Worm (Caenorhabditis elegans) whole organism, midembryonic: ENCODE data around the gene srh-39.

Source experiments
- T22C8.4 ChIP-seq: fragments of 200-800 bp; sonication (Bioruptor generic); IDR thresholded peaks from 2 replicates; pipeline ENCODE4 v1.3.6; 2022; ENCODE audit warnings: missing genetic modification characterization, missing compliant biosample characterization
- cog-1 ChIP-seq: sonication (generic microtip); optimal IDR thresholded peaks from 2 replicates; lab custom pipeline; 2016; ENCODE audit warnings: missing genetic modification characterization, missing compliant biosample characterization
- flt-1 ChIP-seq: fragments of 200-800 bp; sonication (Bioruptor generic); IDR thresholded peaks from 2 replicates; pipeline ENCODE4 v1.3.6; 2022; ENCODE audit warnings: missing genetic modification characterization, missing compliant biosample characterization
- klf-2 ChIP-seq: fragments of 200-800 bp; sonication (Bioruptor generic); conservative IDR thresholded peaks from 2 replicates; pipeline ENCODE4 v1.3.6; 2022; ENCODE audit warnings: missing genetic modification reagents, missing genetic modification characterization, missing compliant biosample characterization
- med-1 ChIP-seq: sonication (generic microtip); optimal IDR thresholded peaks from 2 replicates; lab custom pipeline; 2017; ENCODE audit warnings: missing genetic modification characterization, mild to moderate bottlenecking, missing compliant biosample characterization, antibody characterized with exemption, missing genetic modification reagents; ENCODE audit not compliant: insufficient read depth
- ref-1 ChIP-seq: fragments of 200-800 bp; sonication (Bioruptor generic); conservative IDR thresholded peaks from 2 replicates; pipeline ENCODE4 v1.3.6; 2022; ENCODE audit warnings: missing genetic modification reagents, missing genetic modification characterization, missing compliant biosample characterization
- tab-1 ChIP-seq: fragments of 200-800 bp; sonication (Bioruptor generic); IDR thresholded peaks from 2 replicates; pipeline ENCODE4 v1.3.6; 2022; ENCODE audit warnings: missing genetic modification characterization, missing compliant biosample characterization
- ztf-23 ChIP-seq: fragments of 200-800 bp; sonication (Bioruptor generic); IDR thresholded peaks from 2 replicates; pipeline ENCODE4 v1.3.6; 2022; ENCODE audit warnings: missing genetic modification reagents, missing genetic modification characterization, missing compliant biosample characterization
- ztf-29 ChIP-seq: fragments of 200-800 bp; sonication (Bioruptor generic); IDR thresholded peaks from 2 replicates; pipeline ENCODE4 v1.3.6; 2022; ENCODE audit warnings: missing genetic modification reagents, missing genetic modification characterization, missing compliant biosample characterization

Gene srh-39

DNA sequence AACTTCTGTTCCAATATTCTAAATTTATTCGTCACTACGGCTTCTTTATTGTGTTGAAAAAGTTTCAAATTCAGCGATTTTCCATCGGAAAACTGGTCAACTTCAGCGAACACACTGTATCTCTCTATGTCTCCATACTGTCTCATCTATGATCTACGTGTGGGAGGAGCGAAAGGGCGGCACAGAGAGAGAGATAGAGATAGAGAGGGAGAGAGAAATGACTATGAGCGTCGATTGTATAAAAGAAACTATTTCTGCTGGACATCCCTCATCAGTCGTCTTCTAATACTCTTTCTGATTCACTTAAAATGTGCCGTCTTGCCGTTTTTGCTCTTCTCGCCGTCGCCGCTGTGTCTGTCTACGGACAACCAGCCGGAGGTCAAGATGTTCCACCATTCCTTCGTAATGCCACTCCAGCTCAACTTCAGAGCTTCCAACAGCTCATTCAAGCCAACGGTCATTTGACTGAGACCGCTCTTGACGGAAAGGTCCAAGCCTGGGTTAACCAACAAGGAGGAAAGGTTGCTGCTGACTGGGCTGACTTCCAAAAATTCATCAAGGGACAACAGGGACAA lies 25.1 kb upstream of the srh-39 start, which contains the start of gene srlf-1:
srlf-1 (plus strand) TSS at position 268 of the 575 bp plus-strand sequence.
- TF ChIP-seq med-1 (no peak), T22C8.4 (GFP tag; lab: Robert Waterston, UW) (no peak), ref-1 (no peak), flt-1 (no peak), klf-2 (GFP tag; lab: Robert Waterston, UW) (no peak), ztf-23 (GFP tag; lab: Robert Waterston, UW) (no peak), tab-1 (no peak), cog-1 (tag; lab: Kevin White, UChicago) (no peak), ztf-29 (GFP tag; lab: Robert Waterston, UW) (no peak)

DNA sequence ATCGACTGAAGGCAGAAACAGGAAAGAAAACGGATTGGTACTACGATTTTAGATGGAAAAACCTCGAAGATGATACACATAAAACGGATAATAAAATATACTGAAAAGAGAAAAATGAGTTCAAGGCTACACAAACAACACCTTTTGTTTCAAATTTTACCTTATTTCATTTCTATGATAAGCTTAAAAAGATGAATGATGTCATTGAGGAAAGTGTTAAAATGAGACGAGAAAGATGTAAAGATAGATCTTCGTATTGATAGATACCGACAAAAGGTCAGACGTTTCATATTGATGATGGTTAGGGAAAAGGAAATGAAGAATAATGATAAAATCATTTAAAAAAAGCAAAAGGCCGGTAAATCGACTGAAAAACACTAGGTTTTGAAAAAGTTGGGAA lies 24.2 kb upstream of the srh-39 start:
- no peak for TF ChIP-seq flt-1
- TF ChIP-seq med-1: no peak
- TF ChIP-seq klf-2 (GFP tag; lab: Robert Waterston, UW): no peak

DNA sequence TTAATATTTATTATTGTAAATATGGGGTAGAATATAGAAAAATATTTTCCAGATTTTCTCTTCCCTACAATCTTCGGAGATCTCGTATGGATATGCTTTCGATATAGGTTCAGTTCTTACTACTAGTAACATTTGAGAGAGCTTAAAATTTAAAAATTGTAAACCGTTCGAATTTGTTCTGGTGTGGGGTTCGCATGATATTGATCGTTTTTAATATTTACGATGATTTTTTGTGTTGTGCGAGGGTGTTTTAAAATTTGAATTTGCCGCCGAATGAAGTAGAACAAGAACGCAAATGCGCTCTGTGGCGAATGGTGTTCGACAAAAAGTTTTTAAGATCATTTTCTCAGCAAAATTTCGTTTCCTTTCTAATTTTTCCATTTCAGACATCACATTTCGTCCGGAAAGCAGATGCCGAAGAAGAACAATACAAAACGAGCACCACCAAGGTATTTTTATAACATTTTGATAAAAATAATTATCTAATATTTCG lies 18.2 kb upstream of the srh-39 start, which contains the start of gene skr-17:
skr-17 (plus strand) TSS at position 51 of the 493 bp plus-strand sequence.
- TF ChIP-seq tab-1 (no peak), klf-2 (GFP tag; lab: Robert Waterston, UW) (no peak), ref-1 (no peak), med-1 (no peak), flt-1 (no peak), ztf-29 (GFP tag; lab: Robert Waterston, UW) (no peak), ztf-23 (GFP tag; lab: Robert Waterston, UW) (no peak), T22C8.4 (GFP tag; lab: Robert Waterston, UW) (no peak), cog-1 (tag; lab: Kevin White, UChicago) (no peak)

DNA sequence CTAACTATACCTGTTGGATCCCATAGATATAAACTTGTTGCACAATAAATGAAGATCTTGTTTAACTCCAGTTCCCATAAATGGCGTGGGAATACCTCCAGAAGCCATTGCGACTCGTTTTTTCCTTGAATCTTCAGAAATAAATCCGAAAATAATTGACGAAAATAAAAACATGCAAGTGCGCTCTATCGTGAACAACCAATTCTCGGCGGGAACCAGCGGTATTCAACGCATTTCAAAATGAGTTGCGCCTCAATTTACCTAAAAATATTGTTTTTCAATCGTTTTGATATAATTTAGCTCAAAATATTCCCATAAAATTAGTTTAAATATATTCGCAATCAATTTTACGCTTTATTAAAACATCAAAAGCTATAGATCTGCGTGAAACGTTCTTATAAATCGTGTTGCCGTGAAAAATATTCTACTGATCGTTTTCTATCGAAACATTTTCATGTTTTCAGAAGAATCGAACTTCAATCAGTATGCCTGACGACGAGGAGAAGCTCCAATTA lies 15.8 kb upstream of the srh-39 start, which contains the start of the genes snpc-1.1 and spdl-1:
snpc-1.1 (minus strand) TSS at position 200 of the 515 bp plus-strand sequence.
spdl-1 (plus strand) TSS at position 465 of the 515 bp plus-strand sequence.
- TF ChIP-seq T22C8.4 (GFP tag; lab: Robert Waterston, UW) (no peak), med-1 (no peak), klf-2 (GFP tag; lab: Robert Waterston, UW) (no peak), ztf-29 (GFP tag; lab: Robert Waterston, UW) (no peak), tab-1 (no peak), cog-1 (tag; lab: Kevin White, UChicago) (no peak), flt-1 (no peak), ref-1 (no peak), ztf-23 (GFP tag; lab: Robert Waterston, UW) (no peak)

DNA sequence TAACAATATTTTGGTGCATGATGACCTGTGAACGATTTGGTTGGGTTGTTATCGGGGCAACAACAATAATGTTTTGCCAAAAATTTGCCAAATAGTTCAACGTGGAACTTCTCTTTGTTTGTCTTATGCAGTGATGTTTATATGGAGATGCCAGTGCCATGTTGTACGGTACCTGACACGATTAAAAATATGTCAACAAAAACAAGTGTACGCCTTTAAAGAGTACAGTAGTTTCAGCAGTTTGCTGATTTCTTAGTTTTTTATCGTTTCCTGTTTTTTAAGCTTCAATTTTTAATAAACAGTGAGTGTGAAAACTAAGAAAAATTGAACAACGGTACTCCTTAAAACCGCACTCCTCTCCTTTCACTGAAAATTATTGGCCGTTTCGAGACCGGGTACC lies 12.9 kb upstream of the srh-39 start:
- no peak for TF ChIP-seq ztf-29 (GFP tag; lab: Robert Waterston, UW)
- TF ChIP-seq ztf-23 (GFP tag; lab: Robert Waterston, UW): no peak
- no peak for TF ChIP-seq med-1
- TF ChIP-seq klf-2 (GFP tag; lab: Robert Waterston, UW): no peak
- no peak for TF ChIP-seq cog-1 (tag; lab: Kevin White, UChicago)
- no peak for TF ChIP-seq tab-1
- no peak for TF ChIP-seq ref-1
- no peak for TF ChIP-seq T22C8.4 (GFP tag; lab: Robert Waterston, UW)
- TF ChIP-seq flt-1: no peak

DNA sequence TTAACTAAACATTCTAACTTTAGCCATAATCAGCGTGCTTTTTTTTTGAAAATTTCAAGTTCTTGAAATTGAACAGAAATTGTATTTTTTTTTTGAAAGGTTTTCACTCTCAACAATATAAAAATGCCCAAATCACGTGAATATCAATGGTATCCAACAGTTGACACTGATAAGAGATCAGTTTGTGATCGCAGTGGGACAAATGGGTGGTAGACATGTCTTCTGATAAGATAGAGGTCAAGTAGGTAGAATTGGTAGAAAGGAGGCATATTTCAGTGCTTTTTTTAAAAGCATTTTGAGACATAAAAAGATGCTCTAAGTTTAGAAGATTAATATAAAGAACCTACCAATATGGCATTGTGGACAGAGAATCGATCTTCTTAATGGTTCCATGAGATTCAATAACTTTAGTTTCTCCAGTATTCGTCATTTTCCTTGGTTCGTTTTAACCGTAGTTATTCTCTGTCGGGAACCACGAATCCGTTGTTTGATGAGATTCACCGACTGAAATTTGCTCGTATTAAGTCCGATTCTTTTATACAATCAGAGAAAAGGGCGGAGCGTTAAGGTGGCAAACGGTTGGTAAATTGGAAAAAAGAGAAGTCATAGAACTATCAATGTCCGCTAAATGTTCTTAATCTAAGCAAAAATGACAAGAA lies 12.1 kb upstream of the srh-39 start, which contains the start of gene mthf-1:
mthf-1 (minus strand) TSS at position 504 of the 659 bp plus-strand sequence.
- no peak for TF ChIP-seq T22C8.4 (GFP tag; lab: Robert Waterston, UW)

DNA sequence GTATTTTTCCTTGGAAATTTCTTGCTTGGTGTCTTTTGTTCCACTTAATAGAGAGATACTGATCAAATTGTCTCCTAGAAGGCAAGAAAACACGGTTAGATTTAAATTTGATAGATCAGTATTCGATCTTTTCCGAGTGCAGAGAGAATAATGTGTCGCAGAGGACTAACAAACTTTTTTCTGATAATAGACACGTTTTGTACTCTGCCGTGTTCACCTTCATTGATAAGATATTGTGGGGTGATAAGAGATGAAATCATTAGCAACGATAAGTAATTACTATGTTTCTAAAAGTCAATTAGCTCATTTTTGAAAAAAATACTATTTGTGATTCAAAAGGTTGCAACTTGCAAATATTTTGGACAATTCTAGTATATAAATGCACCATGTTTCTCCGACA lies 11.4 kb upstream of the srh-39 start:
- TF ChIP-seq T22C8.4 (GFP tag; lab: Robert Waterston, UW) (no peak), tab-1 (no peak), ref-1 (no peak), flt-1 (no peak), cog-1 (tag; lab: Kevin White, UChicago) (no peak), med-1 (no peak)

DNA sequence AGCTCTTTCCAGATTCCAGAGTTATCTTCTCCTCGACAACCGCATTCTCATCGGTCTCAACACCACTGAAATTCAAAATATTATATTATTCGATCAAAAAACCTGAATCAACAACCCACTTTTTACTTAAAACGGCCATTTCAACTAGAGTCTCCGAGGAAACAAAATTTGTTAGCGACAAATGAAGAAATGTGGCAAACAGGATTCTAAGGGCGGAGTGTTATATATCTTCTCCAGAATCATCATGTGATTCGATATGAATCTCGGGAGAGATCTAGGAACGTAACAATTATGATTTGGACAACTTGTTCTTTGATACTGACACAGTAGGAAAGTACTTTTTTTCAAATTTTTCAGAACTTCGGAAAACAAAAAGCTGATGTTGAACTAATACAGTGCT lies 10.9 kb upstream of the srh-39 start:
- no peak for TF ChIP-seq ztf-23 (GFP tag; lab: Robert Waterston, UW)

DNA sequence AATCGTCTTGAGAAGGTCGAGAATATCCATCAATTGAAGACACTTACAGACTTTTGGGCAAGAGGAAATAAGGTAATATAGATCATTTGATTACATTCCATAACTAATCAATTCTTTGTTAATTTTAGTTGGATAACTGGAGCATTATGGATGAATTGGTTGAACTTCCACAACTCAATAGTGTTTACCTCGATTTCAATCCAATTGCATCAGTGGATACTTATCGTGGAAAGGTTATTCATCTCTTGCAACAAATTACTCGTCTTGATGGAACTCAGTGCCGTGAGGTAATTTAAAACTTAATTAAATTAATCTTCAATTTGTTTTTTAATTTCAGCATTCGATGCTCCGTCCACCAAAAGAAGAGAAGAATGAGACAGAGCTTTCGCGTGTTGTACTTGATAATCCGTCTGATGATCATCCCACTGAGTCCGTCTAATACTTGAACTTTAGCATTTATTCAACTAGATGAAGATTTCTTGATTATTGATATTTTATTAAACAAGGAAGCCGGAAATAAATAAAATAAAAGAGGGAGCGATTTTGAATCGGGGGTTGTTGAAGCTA lies 8.2 kb upstream of the srh-39 start:
- TF ChIP-seq ref-1 (no peak), ztf-23 (GFP tag; lab: Robert Waterston, UW) (no peak), med-1 (no peak), flt-1 (no peak), klf-2 (GFP tag; lab: Robert Waterston, UW) (no peak), tab-1 (no peak), T22C8.4 (GFP tag; lab: Robert Waterston, UW) (no peak), ztf-29 (GFP tag; lab: Robert Waterston, UW) (no peak), cog-1 (tag; lab: Kevin White, UChicago) (no peak)

DNA sequence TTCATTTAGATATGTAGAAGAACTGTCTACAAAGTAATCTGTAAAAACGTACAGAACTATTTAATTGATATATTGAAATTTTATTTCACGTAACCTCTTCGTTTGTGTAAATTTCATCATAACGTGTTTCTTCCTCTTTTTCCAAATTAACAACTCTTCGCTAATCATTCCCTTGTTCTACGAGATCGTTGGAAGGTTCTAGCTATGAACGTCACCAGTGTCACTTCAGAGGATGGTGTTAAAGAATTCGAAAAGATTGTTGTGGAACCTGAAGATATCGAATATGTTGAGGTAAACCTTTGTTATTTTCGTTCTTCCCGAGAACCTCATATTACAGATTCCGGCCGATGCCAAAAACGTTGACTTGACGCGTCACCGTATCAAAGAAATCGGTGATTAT lies 7.1 kb upstream of the srh-39 start, which contains the start of gene C06A8.6:
C06A8.6 (plus strand) TSS at position 89 of the 400 bp plus-strand sequence.
- TF ChIP-seq T22C8.4 (GFP tag; lab: Robert Waterston, UW): no peak
- no peak for TF ChIP-seq ztf-29 (GFP tag; lab: Robert Waterston, UW)
- TF ChIP-seq cog-1 (tag; lab: Kevin White, UChicago): no peak
- no peak for TF ChIP-seq ref-1
- no peak for TF ChIP-seq ztf-23 (GFP tag; lab: Robert Waterston, UW)
- no peak for TF ChIP-seq med-1
- no peak for TF ChIP-seq klf-2 (GFP tag; lab: Robert Waterston, UW)
- TF ChIP-seq tab-1: no peak
- TF ChIP-seq flt-1: no peak
